Fruit fly (Drosophila melanogaster) whole organism, embryonic: ENCODE measurements around the gene CG33120.

ENCODE experiments used
- Adf1 ChIP-seq: fragments of 200-800 bp; sonication (Bioruptor generic); IDR thresholded peaks from 2 replicates; pipeline ENCODE4 v1.3.6; 2022; ENCODE audit warnings: missing biosample characterization, missing genetic modification characterization
- Antp ChIP-seq: fragments of 200-800 bp; sonication (Bioruptor generic); optimal IDR thresholded peaks from 3 replicates; lab custom pipeline; 2016; ENCODE audit warnings: missing biosample characterization, missing genetic modification characterization
- Awh ChIP-seq: fragments of 200-800 bp; sonication (Bioruptor generic); IDR thresholded peaks from 2 replicates; pipeline ENCODE4, ENCODE4 v1.3.6; 2022; ENCODE audit warnings: missing biosample characterization, missing genetic modification characterization
- BEAF-32 ChIP-seq: fragments of 200-800 bp; sonication (Bioruptor generic); optimal IDR thresholded peaks from 3 replicates; lab custom pipeline; 2017; ENCODE audit warnings: missing biosample characterization, missing genetic modification characterization, mild to moderate bottlenecking, moderate library complexity, missing genetic modification reagents
- Bgb ChIP-seq: fragments of 200-800 bp; sonication (Bioruptor generic); IDR thresholded peaks from 2 replicates; pipeline ENCODE4 v1.3.6; 2022; ENCODE audit warnings: missing biosample characterization, missing genetic modification characterization; ENCODE audit not compliant: partially characterized antibody
- CG11093 ChIP-seq: fragments of 200-800 bp; sonication (Bioruptor generic); IDR thresholded peaks from 3 replicates; pipeline ENCODE4 v1.3.6; 2022; ENCODE audit warnings: missing biosample characterization, missing genetic modification characterization
- CG11247 ChIP-seq: fragments of 200-800 bp; sonication (Bioruptor generic); IDR thresholded peaks from 2 replicates; pipeline ENCODE4 v1.3.6; 2022; ENCODE audit warnings: missing biosample characterization, missing genetic modification characterization
- CG12071 ChIP-seq: fragments of 200-800 bp; sonication (Bioruptor generic); optimal IDR thresholded peaks from 3 replicates; lab custom pipeline; 2018; ENCODE audit warnings: missing biosample characterization, mild to moderate bottlenecking, missing genetic modification characterization
- CG13287 ChIP-seq: fragments of 200-800 bp; sonication (Bioruptor generic); IDR thresholded peaks from 2 replicates; pipeline ENCODE4 v1.3.6; 2022; ENCODE audit warnings: missing biosample characterization, missing genetic modification characterization; ENCODE audit not compliant: partially characterized antibody
- CG15601 ChIP-seq: fragments of 200-800 bp; sonication (Bioruptor generic); optimal IDR thresholded peaks from 3 replicates; lab custom pipeline; 2019; ENCODE audit warnings: missing biosample characterization, mild to moderate bottlenecking, missing genetic modification characterization, moderate library complexity
- CG17802 ChIP-seq: fragments of 200-800 bp; sonication (Bioruptor generic); optimal IDR thresholded peaks from 2 replicates; lab custom pipeline; 2018; ENCODE audit warnings: missing biosample characterization, mild to moderate bottlenecking, missing genetic modification characterization, moderate library complexity
- CG17912 ChIP-seq: fragments of 200-800 bp; sonication (Bioruptor generic); optimal IDR thresholded peaks from 2 replicates; lab custom pipeline; 2018; ENCODE audit warnings: missing biosample characterization, mild to moderate bottlenecking, missing genetic modification characterization
- CG18619 ChIP-seq: fragments of 200-800 bp; sonication (Bioruptor generic); optimal IDR thresholded peaks from 3 replicates; lab custom pipeline; 2017; ENCODE audit warnings: missing biosample characterization, mild to moderate bottlenecking, missing genetic modification characterization
- CG2116 ChIP-seq: fragments of 200-800 bp; sonication (Bioruptor generic); optimal IDR thresholded peaks from 3 replicates; lab custom pipeline; 2018; ENCODE audit warnings: missing biosample characterization, mild to moderate bottlenecking, missing genetic modification characterization
- CG32532 ChIP-seq: fragments of 200-800 bp; sonication (Bioruptor generic); IDR thresholded peaks from 2 replicates; pipeline ENCODE4 v1.3.6; 2022; ENCODE audit warnings: missing biosample characterization, missing genetic modification characterization
- CG3407 ChIP-seq: fragments of 200-800 bp; sonication (Bioruptor generic); optimal IDR thresholded peaks from 2 replicates; lab custom pipeline; 2018; ENCODE audit warnings: missing biosample characterization, mild to moderate bottlenecking, missing genetic modification characterization
- CG4404 ChIP-seq: fragments of 200-800 bp; sonication (Bioruptor generic); IDR thresholded peaks from 2 replicates; pipeline ENCODE4 v1.3.6; 2022; ENCODE audit warnings: missing biosample characterization, missing genetic modification characterization
- CG6813 ChIP-seq: fragments of 200-800 bp; sonication (Bioruptor generic); optimal IDR thresholded peaks from 2 replicates; lab custom pipeline; 2017; ENCODE audit warnings: missing biosample characterization, missing genetic modification characterization, mild to moderate bottlenecking, moderate library complexity, missing genetic modification reagents
- CG7745 ChIP-seq: fragments of 200-800 bp; sonication (Bioruptor generic); optimal IDR thresholded peaks from 2 replicates; lab custom pipeline; 2018; ENCODE audit warnings: missing biosample characterization, mild to moderate bottlenecking, missing genetic modification characterization, moderate library complexity
- CG7839 ChIP-seq: fragments of 200-800 bp; sonication (Bioruptor generic); optimal IDR thresholded peaks from 3 replicates; lab custom pipeline; 2018; ENCODE audit warnings: missing biosample characterization, mild to moderate bottlenecking, missing genetic modification characterization, moderate library complexity
- CrebB ChIP-seq: fragments of 200-800 bp; sonication (Bioruptor generic); optimal IDR thresholded peaks from 3 replicates; lab custom pipeline; 2018; ENCODE audit warnings: missing biosample characterization, mild to moderate bottlenecking, missing genetic modification characterization
- HmgD ChIP-seq: fragments of 200-800 bp; sonication (Bioruptor generic); optimal IDR thresholded peaks from 3 replicates; lab custom pipeline; 2016; ENCODE audit warnings: missing biosample characterization, missing genetic modification characterization
- Hr3 ChIP-seq: fragments of 200-800 bp; sonication (Bioruptor generic); optimal IDR thresholded peaks from 3 replicates; lab custom pipeline; 2016; ENCODE audit warnings: missing biosample characterization, missing genetic modification characterization
- Lim3 ChIP-seq: fragments of 200-800 bp; sonication (Bioruptor generic); IDR thresholded peaks from 2 replicates; pipeline ENCODE4 v1.3.6; 2022; ENCODE audit warnings: missing biosample characterization, missing genetic modification characterization
- MTF-1 ChIP-seq: fragments of 200-800 bp; sonication (Bioruptor generic); optimal IDR thresholded peaks from 2 replicates; lab custom pipeline; 2018; ENCODE audit warnings: missing biosample characterization, mild to moderate bottlenecking, missing genetic modification characterization, borderline replicate concordance
- Max ChIP-seq: fragments of 200-800 bp; sonication (Bioruptor generic); optimal IDR thresholded peaks from 2 replicates; lab custom pipeline; 2016; ENCODE audit warnings: missing biosample characterization, mild to moderate bottlenecking, missing genetic modification characterization
- Mes4 ChIP-seq: fragments of 200-800 bp; sonication (Bioruptor generic); optimal IDR thresholded peaks from 2 replicates; lab custom pipeline; 2016; ENCODE audit warnings: missing biosample characterization, missing genetic modification characterization
- NfI ChIP-seq: fragments of 200-800 bp; sonication (Bioruptor generic); optimal IDR thresholded peaks from 3 replicates; lab custom pipeline; 2018; ENCODE audit warnings: missing biosample characterization, mild to moderate bottlenecking, missing genetic modification characterization, moderate library complexity
- Spps ChIP-seq: fragments of 200-800 bp; sonication (Bioruptor generic); optimal IDR thresholded peaks from 2 replicates; lab custom pipeline; 2018; ENCODE audit warnings: missing biosample characterization, mild to moderate bottlenecking, missing genetic modification characterization
- abd-A ChIP-seq: fragments of 200-800 bp; sonication (Bioruptor generic); optimal IDR thresholded peaks from 3 replicates; lab custom pipeline; 2019; ENCODE audit warnings: missing biosample characterization, mild to moderate bottlenecking, missing genetic modification characterization, moderate library complexity
- ash1 ChIP-seq: fragments of 200-800 bp; sonication (Bioruptor generic); optimal IDR thresholded peaks from 2 replicates; lab custom pipeline; 2018; ENCODE audit warnings: missing biosample characterization, mild to moderate bottlenecking, missing genetic modification characterization
- btn ChIP-seq: fragments of 200-800 bp; sonication (Bioruptor generic); optimal IDR thresholded peaks from 2 replicates; lab custom pipeline; 2016; ENCODE audit warnings: missing biosample characterization, missing genetic modification characterization
- dpn ChIP-seq, 2 experiments: fragments of 200-800 bp; sonication (Bioruptor generic); optimal IDR thresholded peaks; 3 replicates each; lab custom pipeline; 2016; ENCODE audit warnings: missing biosample characterization in 2 of 2, missing genetic modification characterization in 2 of 2
- ftz-f1 ChIP-seq: fragments of 200-800 bp; sonication (Bioruptor generic); optimal IDR thresholded peaks from 2 replicates; lab custom pipeline; 2016; ENCODE audit warnings: missing biosample characterization, missing genetic modification characterization
- gro ChIP-seq: fragments of 200-800 bp; sonication (Bioruptor generic); optimal IDR thresholded peaks from 2 replicates; lab custom pipeline; 2016; ENCODE audit warnings: missing biosample characterization, missing genetic modification characterization
- her ChIP-seq: fragments of 200-800 bp; sonication (Bioruptor generic); optimal IDR thresholded peaks from 2 replicates; lab custom pipeline; 2016; ENCODE audit warnings: missing biosample characterization, missing genetic modification characterization
- lola ChIP-seq, 3 experiments: fragments of >200 bp in 2 of 3; fragments of 200-800 bp in 1 of 3; sonication (Bioruptor generic) in 1 of 3; optimal IDR thresholded peaks; 2 replicates each; lab custom pipeline; 2017 to 2019; ENCODE audit warnings: missing biosample characterization in 3 of 3, missing genetic modification characterization in 3 of 3, mild to moderate bottlenecking in 1 of 3, moderate library complexity in 1 of 3
- maf-S ChIP-seq: fragments of 200-800 bp; sonication (Bioruptor generic); optimal IDR thresholded peaks from 2 replicates; lab custom pipeline; 2016; ENCODE audit warnings: missing biosample characterization, missing genetic modification characterization
- mam ChIP-seq: fragments of 200-800 bp; sonication (Bioruptor generic); optimal IDR thresholded peaks from 3 replicates; lab custom pipeline; 2016; ENCODE audit warnings: missing biosample characterization, missing genetic modification characterization
- nau ChIP-seq: fragments of 200-800 bp; sonication (Bioruptor generic); optimal IDR thresholded peaks from 3 replicates; lab custom pipeline; 2017; ENCODE audit warnings: missing biosample characterization, mild to moderate bottlenecking, missing genetic modification characterization, missing genetic modification reagents
- odd ChIP-seq: fragments of 200-800 bp; sonication (Bioruptor generic); optimal IDR thresholded peaks from 2 replicates; lab custom pipeline; 2017; ENCODE audit warnings: missing biosample characterization, mild to moderate bottlenecking, missing genetic modification characterization
- p53 ChIP-seq: fragments of 200-800 bp; sonication (Bioruptor generic); optimal IDR thresholded peaks from 2 replicates; lab custom pipeline; 2016; ENCODE audit warnings: missing biosample characterization, missing genetic modification characterization
- phol ChIP-seq: fragments of 200-800 bp; sonication (Bioruptor generic); optimal IDR thresholded peaks from 3 replicates; lab custom pipeline; 2018; ENCODE audit warnings: missing biosample characterization, mild to moderate bottlenecking, missing genetic modification characterization, moderate library complexity
- row ChIP-seq: fragments of 200-800 bp; sonication (Bioruptor generic); IDR thresholded peaks from 3 replicates; pipeline ENCODE4 v1.3.6; 2022; ENCODE audit warnings: missing biosample characterization, missing genetic modification characterization
- slbo ChIP-seq: fragments of 200-800 bp; sonication (Bioruptor generic); IDR thresholded peaks from 2 replicates; pipeline ENCODE4 v1.3.6; 2022; ENCODE audit warnings: missing biosample characterization, missing genetic modification characterization
- sna ChIP-seq: fragments of 200-800 bp; sonication (Bioruptor generic); IDR thresholded peaks from 2 replicates; pipeline ENCODE4 v1.3.6; 2022; ENCODE audit warnings: missing biosample characterization, missing genetic modification characterization; ENCODE audit not compliant: partially characterized antibody
- stwl ChIP-seq: fragments of 200-800 bp; sonication (Bioruptor generic); optimal IDR thresholded peaks from 3 replicates; lab custom pipeline; 2018; ENCODE audit warnings: missing biosample characterization, mild to moderate bottlenecking, missing genetic modification characterization, moderate library complexity
- trem ChIP-seq: fragments of 200-800 bp; optimal IDR thresholded peaks from 3 replicates; lab custom pipeline; 2019; ENCODE audit warnings: missing biosample characterization, mild to moderate bottlenecking, missing genetic modification characterization, moderate library complexity
- zfh2 ChIP-seq: fragments of 200-800 bp; sonication (Bioruptor generic); optimal IDR thresholded peaks from 2 replicates; lab custom pipeline; 2016; ENCODE audit warnings: missing biosample characterization, missing genetic modification characterization

Gene CG33120

DNA sequence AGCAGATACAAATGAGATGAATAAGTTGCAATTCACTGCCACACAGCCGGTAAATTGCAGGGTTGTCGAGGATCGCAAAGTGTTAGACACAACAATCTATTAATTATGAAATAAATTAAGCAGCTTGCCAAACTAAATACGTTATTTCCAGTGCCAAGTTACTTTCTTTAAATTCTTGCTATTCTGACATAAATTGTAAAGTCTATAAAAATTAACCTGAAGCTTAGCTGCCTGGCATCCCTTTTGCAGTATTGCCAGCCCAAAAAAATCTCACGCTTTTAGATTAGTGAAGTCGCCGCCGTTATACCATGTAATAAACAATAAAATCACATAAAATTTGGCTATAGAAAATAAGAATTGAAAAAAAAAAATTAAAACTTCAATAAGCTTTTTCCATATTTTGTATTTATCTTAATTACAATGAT is 13.3 kb upstream of the CG33120 start (continued):
- TF ChIP-seq BEAF-32 (GFP tag; lab: Kevin White, UChicago) (peak; percentile 50), Antp (GFP tag; lab: Kevin White, UChicago) (peak; percentile 69), gro (GFP tag; lab: Kevin White, UChicago) (peak; percentile 76), CG18619 (GFP tag; lab: Kevin White, UChicago) (peak; percentile 87), maf-S (peak; percentile 89), lola (GFP tag; optimal IDR thresholded peaks at IDR 0.05; lab: Kevin White, UChicago) (peak in 1 of 3 experiments; percentile 79), p53 (GFP tag; lab: Kevin White, UChicago) (peak; percentile 33), CG12071 (GFP tag; lab: Kevin White, UChicago) (peak; percentile 88), mam (peak; percentile 95), odd (GFP tag; lab: Kevin White, UChicago) (no peak), Lim3 (GFP tag; lab: Robert Waterston, UW) (0 out of 2 replicates have a peak, but pooled peaks have one; percentile 13), CG3407 (GFP tag; lab: Kevin White, UChicago) (peak; percentile 82), MTF-1 (peak; percentile 80), CG32532 (GFP tag; lab: Robert Waterston, UW) (peak; percentile 95), CG7745 (tag; lab: Kevin White, UChicago) (no peak), ash1 (no peak), trem (tag; lab: Kevin White, UChicago) (peak; percentile 80), btn (GFP tag; lab: Kevin White, UChicago) (peak; percentile 30), sna (GFP tag; lab: Robert Waterston, UW) (no peak), abd-A (no peak), zfh2 (GFP tag; lab: Kevin White, UChicago) (peak; percentile 93), CG2116 (GFP tag; lab: Kevin White, UChicago) (peak; percentile 64), CrebB (tag; lab: Kevin White, UChicago) (peak; percentile 81), Spps (tag; lab: Kevin White, UChicago) (peak; percentile 81), CG11247 (peak; percentile 81), stwl (tag; lab: Kevin White, UChicago) (peak; percentile 61), Awh (peak; percentile 93), CG17912 (GFP tag; lab: Kevin White, UChicago) (peak; percentile 84), her (GFP tag; lab: Kevin White, UChicago) (peak; percentile 78), HmgD (GFP tag; lab: Kevin White, UChicago) (peak; percentile 48), CG15601 (tag; lab: Kevin White, UChicago) (peak; percentile 87), CG13287 (GFP tag; lab: Robert Waterston, UW) (peak; percentile 54), ftz-f1 (no peak), Adf1 (peak; percentile 64), phol (peak; percentile 94), Mes4 (peak; percentile 81), slbo (GFP tag; lab: Robert Waterston, UW) (peak; percentile 94), Max (GFP tag; lab: Kevin White, UChicago) (peak; percentile 59), Hr3 (peak; percentile 87), CG6813 (GFP tag; lab: Kevin White, UChicago) (peak; percentile 95), CG11093 (GFP tag; lab: Robert Waterston, UW) (peak; percentile 90), dpn (GFP tag; optimal IDR thresholded peaks at IDR 0.05; lab: Kevin White, UChicago) (peak; percentile 88 to 92), row (GFP tag; lab: Robert Waterston, UW) (peak; percentile 97), nau (GFP tag; lab: Kevin White, UChicago) (no peak), CG4404 (GFP tag; lab: Robert Waterston, UW) (peak; percentile 81), Bgb (GFP tag; lab: Robert Waterston, UW) (no peak), CG17802 (tag; lab: Kevin White, UChicago) (peak; percentile 72), NfI (GFP tag; lab: Kevin White, UChicago) (peak; percentile 95), CG7839 (peak; percentile 89)
